Fruit fly (Drosophila melanogaster): ENCODE data around the gene Cds.

Gene Cds

DNA sequence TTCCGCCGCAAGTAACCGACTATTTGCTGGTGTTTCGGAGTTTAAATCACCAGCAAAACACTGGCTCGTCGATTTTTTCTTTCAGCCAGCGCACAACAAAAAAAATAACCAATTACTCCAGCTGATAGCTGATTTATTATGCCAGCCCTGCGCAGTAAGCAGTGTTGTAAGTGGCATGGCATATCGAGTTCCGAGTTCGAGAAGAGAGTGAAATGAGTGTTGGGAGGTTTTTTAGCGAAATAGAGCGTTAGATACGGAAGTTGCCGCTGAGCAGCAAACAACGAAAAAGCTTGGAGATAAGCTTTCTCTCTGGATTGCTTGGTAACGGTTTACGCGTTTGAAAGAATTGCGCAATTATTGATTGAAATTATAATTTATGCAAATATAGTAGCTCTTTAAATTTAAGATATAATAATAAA is 35.9 kb upstream of the Cds start, which contains the start of gene CG7565:
Gene CG7565, minus strand, starts transcription at position 137 of the 419 bp plus-strand sequence.
- peak; percentile 71 for TF ChIP-seq CG7045 (GFP tag; optimal IDR thresholded peaks at IDR 0.05)
- TF ChIP-seq CG7101 (tag; optimal IDR thresholded peaks at IDR 0.05) = peak; percentile 86
- TF ChIP-seq cic (GFP tag; optimal IDR thresholded peaks at IDR 0.05) = peak; percentile 75
- TF ChIP-seq Hr96 (GFP tag; optimal IDR thresholded peaks at IDR 0.05) = peak; percentile 51
- peak; percentile 74 for TF ChIP-seq ovo (GFP tag; optimal IDR thresholded peaks at IDR 0.05)
- peak; percentile 67 for TF ChIP-seq CG14711 (tag; optimal IDR thresholded peaks at IDR 0.05)
- peak; percentile 60 for TF ChIP-seq Clk (GFP tag; optimal IDR thresholded peaks at IDR 0.05)
- TF ChIP-seq CG12768 (GFP tag; optimal IDR thresholded peaks at IDR 0.05) = peak; percentile 87
- peak; percentile 63 for TF ChIP-seq toe (GFP tag; optimal IDR thresholded peaks at IDR 0.05)
- TF ChIP-seq CG5204 (GFP tag; optimal IDR thresholded peaks at IDR 0.05) = no peak
- peak; percentile 26 for TF ChIP-seq CG1620 (GFP tag; optimal IDR thresholded peaks at IDR 0.05)
- peak; percentile 75 for TF ChIP-seq pad (GFP tag; optimal IDR thresholded peaks at IDR 0.05)
- peak; percentile 80 for TF ChIP-seq Crg-1 (GFP tag; optimal IDR thresholded peaks at IDR 0.05)
- peak; percentile 82 for TF ChIP-seq kay (GFP tag; ENCODE audit: borderline replicate concordance)
- peak; percentile 78 for TF ChIP-seq CG33017 (tag; optimal IDR thresholded peaks at IDR 0.05)
- peak; percentile 68 for TF ChIP-seq CG11617 (GFP tag; optimal IDR thresholded peaks at IDR 0.05)
- peak; percentile 84 for TF ChIP-seq Mnt (GFP tag; optimal IDR thresholded peaks at IDR 0.05)
- no peak for TF ChIP-seq cnc (optimal IDR thresholded peaks at IDR 0.05)
- TF ChIP-seq bab1 (GFP tag; optimal IDR thresholded peaks at IDR 0.05) = peak; percentile 79
- TF ChIP-seq tj (GFP tag; optimal IDR thresholded peaks at IDR 0.05) = peak; percentile 54

DNA sequence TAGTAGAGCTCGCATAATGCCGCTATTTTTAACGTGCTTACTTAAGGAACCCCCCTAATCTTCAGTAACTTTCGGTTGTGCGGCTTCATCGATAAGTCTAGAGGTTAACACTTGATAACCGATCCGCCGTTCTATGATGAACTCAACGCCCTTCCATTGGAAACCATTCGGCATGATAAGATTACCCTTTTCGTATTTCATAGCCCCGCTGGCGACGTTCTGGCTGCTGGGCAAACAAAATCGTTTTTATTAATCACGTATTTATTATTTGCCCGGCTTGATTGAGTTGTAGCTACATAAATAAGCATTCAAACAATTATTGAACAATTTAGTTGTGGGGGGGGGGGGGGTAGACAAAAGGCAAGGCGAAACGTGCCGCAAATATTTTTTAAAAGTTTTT is 34.0 kb upstream of the Cds start:
- TF ChIP-seq bab1 (GFP tag; optimal IDR thresholded peaks at IDR 0.05) (no peak), CG14711 (tag; optimal IDR thresholded peaks at IDR 0.05) (no peak), cic (GFP tag; optimal IDR thresholded peaks at IDR 0.05) (peak; percentile 36)

DNA sequence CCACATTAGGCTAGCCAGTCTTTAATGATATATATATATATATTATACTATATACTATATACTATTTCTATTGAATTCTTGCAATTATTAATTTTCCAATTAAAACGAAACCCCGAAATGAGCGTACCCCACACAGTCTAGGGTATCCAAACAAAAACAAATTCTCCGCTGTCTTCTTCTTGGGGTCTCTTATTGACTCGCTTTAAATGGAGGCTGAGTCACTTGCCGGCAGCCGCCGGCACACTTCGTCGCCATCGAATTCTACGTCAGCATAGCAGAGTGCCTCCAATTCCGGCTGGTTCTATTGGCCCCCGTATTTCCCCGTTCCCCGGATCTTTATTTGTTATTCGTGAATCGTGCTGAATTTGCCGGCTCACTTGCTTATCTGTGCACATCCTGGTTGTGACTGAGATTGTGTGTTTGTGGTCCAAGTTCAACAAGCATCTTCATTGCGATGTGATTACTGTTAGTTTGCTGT is 32.9 kb upstream of the Cds start:
- TF ChIP-seq kay (GFP tag; ENCODE audit: borderline replicate concordance) = peak; percentile 49
- peak; percentile 66 for TF ChIP-seq tj (GFP tag; optimal IDR thresholded peaks at IDR 0.05)
- TF ChIP-seq Hr96 (GFP tag; optimal IDR thresholded peaks at IDR 0.05) = no peak
- peak; percentile 22 for TF ChIP-seq CG7045 (GFP tag; optimal IDR thresholded peaks at IDR 0.05)
- no peak for TF ChIP-seq Clk (GFP tag; optimal IDR thresholded peaks at IDR 0.05)
- peak; percentile 29 for TF ChIP-seq CG11617 (GFP tag; optimal IDR thresholded peaks at IDR 0.05)
- TF ChIP-seq CG33017 (tag; optimal IDR thresholded peaks at IDR 0.05) = peak; percentile 59
- TF ChIP-seq pad (GFP tag; optimal IDR thresholded peaks at IDR 0.05) = no peak
- peak; percentile 46 for TF ChIP-seq CG7101 (tag; optimal IDR thresholded peaks at IDR 0.05)
- TF ChIP-seq CG14711 (tag; optimal IDR thresholded peaks at IDR 0.05) = peak; percentile 35
- TF ChIP-seq cic (GFP tag; optimal IDR thresholded peaks at IDR 0.05) = peak; percentile 60

DNA sequence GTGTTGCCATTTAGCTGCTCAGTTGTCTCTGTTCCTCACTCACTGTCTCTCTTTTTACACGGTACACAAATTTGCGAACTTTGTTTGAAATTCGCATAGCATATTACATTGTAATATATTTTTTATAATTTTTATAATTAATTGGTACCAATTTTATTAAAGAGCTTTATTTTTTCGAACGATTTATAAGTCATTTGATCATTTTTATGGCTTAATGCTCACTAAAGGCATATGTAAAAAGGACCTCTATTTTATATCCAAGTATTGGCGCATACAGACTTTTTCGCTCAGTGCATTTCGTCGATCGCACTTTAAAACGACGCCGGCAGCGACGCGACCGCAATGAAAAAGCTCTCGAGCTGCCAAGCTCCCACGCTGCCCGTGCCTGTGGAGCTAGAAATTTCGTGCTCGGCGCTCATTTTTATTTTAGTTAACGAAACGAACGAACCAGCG is 31.4 kb upstream of the Cds start:
- TF ChIP-seq CG33017 (tag; optimal IDR thresholded peaks at IDR 0.05) (peak; percentile 98), CG7101 (tag; optimal IDR thresholded peaks at IDR 0.05) (peak; percentile 98), CG14711 (tag; optimal IDR thresholded peaks at IDR 0.05) (peak; percentile 94), kay (GFP tag; ENCODE audit: borderline replicate concordance) (peak; percentile 98), Hr96 (GFP tag; optimal IDR thresholded peaks at IDR 0.05) (peak; percentile 89), Clk (GFP tag; optimal IDR thresholded peaks at IDR 0.05) (peak; percentile 96), CG11617 (GFP tag; optimal IDR thresholded peaks at IDR 0.05) (peak; percentile 99), pad (GFP tag; optimal IDR thresholded peaks at IDR 0.05) (peak; percentile 90), CG12768 (GFP tag; optimal IDR thresholded peaks at IDR 0.05) (peak; percentile 99), cnc (optimal IDR thresholded peaks at IDR 0.05) (no peak), Crg-1 (GFP tag; optimal IDR thresholded peaks at IDR 0.05) (peak; percentile 94), Mnt (GFP tag; optimal IDR thresholded peaks at IDR 0.05) (peak; percentile 93), bab1 (GFP tag; optimal IDR thresholded peaks at IDR 0.05) (peak; percentile 96), toe (GFP tag; optimal IDR thresholded peaks at IDR 0.05) (peak; percentile 96), tj (GFP tag; optimal IDR thresholded peaks at IDR 0.05) (peak; percentile 92), ovo (GFP tag; optimal IDR thresholded peaks at IDR 0.05) (peak; percentile 96), CG1620 (GFP tag; optimal IDR thresholded peaks at IDR 0.05) (peak; percentile 87), CG7045 (GFP tag; optimal IDR thresholded peaks at IDR 0.05) (peak; percentile 99), CG5204 (GFP tag; optimal IDR thresholded peaks at IDR 0.05) (peak; percentile 95), cic (GFP tag; optimal IDR thresholded peaks at IDR 0.05) (peak; percentile 85)

DNA sequence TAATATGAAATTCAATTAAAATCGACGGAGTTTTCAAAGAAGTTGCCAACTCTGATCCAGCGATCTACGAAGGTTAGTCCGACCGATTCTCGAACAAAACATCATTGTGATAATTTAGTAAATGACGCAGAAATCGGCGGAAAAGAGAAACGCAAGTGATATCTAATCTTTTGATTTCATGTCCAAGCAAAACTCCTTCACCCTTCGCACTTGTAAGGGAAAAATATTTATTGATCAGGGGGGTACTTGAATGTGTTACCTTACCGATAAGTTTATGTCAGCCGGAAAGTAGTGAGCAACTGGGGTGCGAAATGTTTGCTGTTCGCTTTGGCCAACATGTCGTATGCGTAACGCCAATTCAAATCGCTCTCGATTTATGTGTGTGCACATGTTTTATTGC is 30.5 kb upstream of the Cds start:
- TF ChIP-seq kay (GFP tag; ENCODE audit: borderline replicate concordance) (no peak), Crg-1 (GFP tag; optimal IDR thresholded peaks at IDR 0.05) (no peak), cic (GFP tag; optimal IDR thresholded peaks at IDR 0.05) (no peak), Mnt (GFP tag; optimal IDR thresholded peaks at IDR 0.05) (no peak), CG11617 (GFP tag; optimal IDR thresholded peaks at IDR 0.05) (no peak), toe (GFP tag; optimal IDR thresholded peaks at IDR 0.05) (no peak), tj (GFP tag; optimal IDR thresholded peaks at IDR 0.05) (no peak), cnc (optimal IDR thresholded peaks at IDR 0.05) (no peak)

DNA sequence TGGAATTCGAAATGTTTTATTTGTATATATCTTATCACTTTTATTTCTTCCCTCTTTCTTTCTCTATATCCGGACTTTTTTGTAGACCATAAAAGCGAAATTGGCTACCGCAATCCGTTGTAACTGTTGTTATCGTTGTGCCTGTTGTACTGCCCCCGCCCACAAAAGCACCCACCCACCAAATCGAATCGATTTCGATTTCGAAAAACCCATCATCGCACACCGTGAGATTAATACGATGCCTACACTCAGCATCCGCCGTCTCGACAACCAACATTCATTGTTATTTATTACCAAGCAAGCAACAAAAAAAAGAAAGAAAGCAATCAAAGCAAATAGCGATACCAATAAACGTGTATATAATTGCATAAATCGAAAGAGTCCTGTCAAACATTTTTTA is 19.4 kb upstream of the Cds start:
- TF ChIP-seq kay (GFP tag; ENCODE audit: borderline replicate concordance) = no peak
- TF ChIP-seq CG12768 (GFP tag; optimal IDR thresholded peaks at IDR 0.05) = no peak
- no peak for TF ChIP-seq CG14711 (tag; optimal IDR thresholded peaks at IDR 0.05)
- no peak for TF ChIP-seq CG11617 (GFP tag; optimal IDR thresholded peaks at IDR 0.05)
- no peak for TF ChIP-seq CG5204 (GFP tag; optimal IDR thresholded peaks at IDR 0.05)
- TF ChIP-seq CG7101 (tag; optimal IDR thresholded peaks at IDR 0.05) = no peak
- TF ChIP-seq ovo (GFP tag; optimal IDR thresholded peaks at IDR 0.05) = no peak
- TF ChIP-seq Mnt (GFP tag; optimal IDR thresholded peaks at IDR 0.05) = no peak
- TF ChIP-seq CG1620 (GFP tag; optimal IDR thresholded peaks at IDR 0.05) = no peak
- no peak for TF ChIP-seq Clk (GFP tag; optimal IDR thresholded peaks at IDR 0.05)
- TF ChIP-seq tj (GFP tag; optimal IDR thresholded peaks at IDR 0.05) = no peak
- no peak for TF ChIP-seq cic (GFP tag; optimal IDR thresholded peaks at IDR 0.05)
- no peak for TF ChIP-seq CG33017 (tag; optimal IDR thresholded peaks at IDR 0.05)
- no peak for TF ChIP-seq CG7045 (GFP tag; optimal IDR thresholded peaks at IDR 0.05)
- no peak for TF ChIP-seq Crg-1 (GFP tag; optimal IDR thresholded peaks at IDR 0.05)
